Worm (Caenorhabditis elegans) whole organism, L4/young adult: ENCODE data around the gene B0507.6.

Experiments
- dao-5 ChIP-seq: sonication (generic microtip); optimal IDR thresholded peaks from 2 replicates; lab custom pipeline; 2016; ENCODE audit warnings: missing genotype, missing genetic modification characterization, moderate library complexity, missing compliant biosample characterization
- him-1 ChIP-seq: sonication (generic microtip); optimal IDR thresholded peaks from 2 replicates; lab custom pipeline; 2016; ENCODE audit warnings: missing genotype, missing genetic modification reagents, missing genetic modification characterization, missing compliant biosample characterization

ce11 chrV:8754670-8755069 is 8.7 kb downstream of the B0507.6 start, which contains the start of gene B0507.4:
- no peak for TF ChIP-seq him-1 (tag; lab: Kevin White, UChicago)
- no peak for TF ChIP-seq dao-5 (tag; lab: Kevin White, UChicago)
